Worm (Caenorhabditis elegans) whole organism, early embryonic: Measurements from ENCODE around the gene ZK84.2.

Source experiments
- B0310.2 ChIP-seq: sonication (generic microtip); optimal IDR thresholded peaks from 2 replicates; lab custom pipeline; 2016; ENCODE audit warnings: mild to moderate bottlenecking, missing genetic modification characterization, missing compliant biosample characterization
- F13C5.2 ChIP-seq: sonication (generic microtip); optimal IDR thresholded peaks from 2 replicates; lab custom pipeline; 2017; ENCODE audit warnings: mild to moderate bottlenecking, missing genetic modification characterization, inconsistent platforms, missing compliant biosample characterization
- ama-1 ChIP-seq: fragments of 150-350 bp; optimal IDR thresholded peaks from 2 replicates; lab custom pipeline; 2014
- ceh-13 ChIP-seq: fragments of 200-800 bp; sonication (Bioruptor generic); optimal IDR thresholded peaks from 2 replicates; lab custom pipeline; 2018; ENCODE audit warnings: mild to moderate bottlenecking, missing genetic modification characterization, missing compliant biosample characterization
- ets-7 ChIP-seq: sonication (generic microtip); optimal IDR thresholded peaks from 2 replicates; lab custom pipeline; 2016; ENCODE audit warnings: missing genotype, missing genetic modification characterization, missing compliant biosample characterization
- flt-1 ChIP-seq: fragments of 200-800 bp; sonication (Bioruptor generic); IDR thresholded peaks from 2 replicates; pipeline ENCODE4 v1.3.6; 2022; ENCODE audit warnings: missing genetic modification characterization, missing compliant biosample characterization
- hmbx-1 ChIP-seq: sonication (generic microtip); optimal IDR thresholded peaks from 2 replicates; lab custom pipeline; 2016; ENCODE audit warnings: mild to moderate bottlenecking, missing genetic modification characterization, missing compliant biosample characterization
- hnd-1 ChIP-seq: sonication (generic microtip); optimal IDR thresholded peaks from 2 replicates; lab custom pipeline; 2016; ENCODE audit warnings: missing genetic modification characterization, missing compliant biosample characterization
- pes-1 ChIP-seq: fragments of 200-800 bp; sonication (Bioruptor generic); IDR thresholded peaks from 2 replicates; pipeline ENCODE4 v1.3.6; 2022; ENCODE audit warnings: missing genetic modification reagents, missing genetic modification characterization, missing compliant biosample characterization
- scrt-1 ChIP-seq: fragments of 200-800 bp; sonication (Bioruptor generic); IDR thresholded peaks from 2 replicates; pipeline ENCODE4 v1.3.6; 2022; ENCODE audit warnings: missing genetic modification characterization, missing compliant biosample characterization
- sea-1 ChIP-seq: fragments of 200-800 bp; sonication (Bioruptor generic); conservative IDR thresholded peaks from 2 replicates; pipeline ENCODE4 v1.3.6; 2022; ENCODE audit warnings: missing genetic modification characterization, missing compliant biosample characterization
- tbx-37 ChIP-seq: fragments of 200-800 bp; sonication (Bioruptor generic); conservative IDR thresholded peaks from 2 replicates; pipeline ENCODE4 v1.3.6; 2022; ENCODE audit warnings: missing genetic modification reagents, missing genetic modification characterization, missing compliant biosample characterization

ce11 chrII:6050120-6050519 lies 36.0 kb downstream of the ZK84.2 start, which contains the start of gene gldc-1:
- TF ChIP-seq B0310.2 (tag; lab: Kevin White, UChicago) (no peak), ama-1 (lab: Kevin White, UChicago) (no peak), flt-1 (GFP tag; lab: Robert Waterston, UW) (no peak), tbx-37 (GFP tag; lab: Robert Waterston, UW) (no peak), F13C5.2 (no peak), scrt-1 (GFP tag; lab: Robert Waterston, UW) (no peak), ets-7 (tag; lab: Kevin White, UChicago) (no peak), hnd-1 (tag; lab: Kevin White, UChicago) (no peak), ceh-13 (GFP tag; lab: Kevin White, UChicago) (no peak), sea-1 (GFP tag; lab: Robert Waterston, UW) (no peak), hmbx-1 (tag; lab: Kevin White, UChicago) (no peak), pes-1 (GFP tag; lab: Robert Waterston, UW) (no peak)
